Worm (Caenorhabditis elegans) whole organism, L2 larva: Measurements from ENCODE around the gene ZK470.1.

ENCODE experiments used
- ceh-82 ChIP-seq: fragments of 150-350 bp; optimal IDR thresholded peaks from 2 replicates; lab custom pipeline; 2014; ENCODE audit warnings: missing biosample characterization, missing genetic modification characterization
- egl-27 ChIP-seq: sonication (generic microtip); optimal IDR thresholded peaks from 3 replicates; lab custom pipeline; 2017; ENCODE audit warnings: missing biosample characterization, missing genetic modification reagents, missing genetic modification characterization
- elt-3 ChIP-seq: sonication (generic microtip); optimal IDR thresholded peaks from 2 replicates; lab custom pipeline; 2017; ENCODE audit warnings: missing biosample characterization, missing genetic modification characterization
- lin-39 ChIP-seq: fragments of 150-350 bp; optimal IDR thresholded peaks from 2 replicates; lab custom pipeline; 2014; ENCODE audit warnings: missing biosample characterization, missing genetic modification reagents, missing genetic modification characterization
- mab-5 ChIP-seq: fragments of 150-350 bp; optimal IDR thresholded peaks from 2 replicates; lab custom pipeline; 2014; ENCODE audit warnings: missing biosample characterization, missing genetic modification characterization
- mdl-1 ChIP-seq, 2 experiments: fragments of 150-350 bp in 1 of 2; sonication (generic microtip) in 1 of 2; optimal IDR thresholded peaks; 2 replicates each; lab custom pipeline; 2017; ENCODE audit warnings: missing biosample characterization in 2 of 2, missing genetic modification characterization in 2 of 2
- nhr-10 ChIP-seq: sonication (generic microtip); optimal IDR thresholded peaks from 2 replicates; lab custom pipeline; 2017; ENCODE audit warnings: missing biosample characterization, missing genetic modification characterization
- nhr-11 ChIP-seq: fragments of 150-350 bp; optimal IDR thresholded peaks from 2 replicates; lab custom pipeline; 2014; ENCODE audit warnings: missing biosample characterization, missing genetic modification characterization
- nhr-25 ChIP-seq: fragments of 150-350 bp; sonication (generic microtip); optimal IDR thresholded peaks from 3 replicates; lab custom pipeline; 2014; ENCODE audit warnings: missing biosample characterization, missing genetic modification characterization
- sem-4 ChIP-seq: fragments of 150-350 bp; optimal IDR thresholded peaks from 2 replicates; lab custom pipeline; 2014; ENCODE audit warnings: missing biosample characterization, missing genetic modification reagents, missing genetic modification characterization
- sma-3 ChIP-seq: sonication (generic microtip); optimal IDR thresholded peaks from 2 replicates; lab custom pipeline; 2016; ENCODE audit warnings: missing genetic modification reagents, missing genetic modification characterization, missing compliant biosample characterization

- TF ChIP-seq mdl-1 (tag; optimal IDR thresholded peaks at IDR 0.05; lab: Kevin White, UChicago) (no peak), nhr-11 (no peak), mab-5 (tag; lab: Kevin White, UChicago) (no peak), lin-39 (tag; lab: Kevin White, UChicago) (no peak), sma-3 (GFP tag; lab: Kevin White, UChicago) (peak; percentile 11), nhr-10 (tag; lab: Kevin White, UChicago) (no peak), nhr-25 (tag; lab: Kevin White, UChicago) (no peak), ceh-82 (tag; lab: Kevin White, UChicago) (no peak), egl-27 (tag; lab: Kevin White, UChicago) (no peak), sem-4 (tag; lab: Kevin White, UChicago) (no peak), elt-3 (no peak)
Measured at ce11 chrX:4146798-4147543, 16.5 kb upstream of the ZK470.1 start.
